Worm (Caenorhabditis elegans) whole organism, late embryonic: ENCODE results near the gene exh-1.

Source experiments
- C38D4.7 ChIP-seq: fragments of 200-800 bp; sonication (Bioruptor generic); optimal IDR thresholded peaks from 2 replicates; lab custom pipeline; 2018; ENCODE audit warnings: mild to moderate bottlenecking, missing genetic modification characterization, moderate library complexity, missing compliant biosample characterization
- F13H6.1 ChIP-seq: sonication (generic microtip); optimal IDR thresholded peaks from 2 replicates; lab custom pipeline; 2016; ENCODE audit warnings: missing genetic modification characterization, missing compliant biosample characterization
- K02D7.2 ChIP-seq: sonication (generic microtip); optimal IDR thresholded peaks from 2 replicates; lab custom pipeline; 2017; ENCODE audit warnings: mild to moderate bottlenecking, missing genetic modification characterization, missing compliant biosample characterization
- K09A11.1 ChIP-seq: sonication (generic microtip); optimal IDR thresholded peaks from 2 replicates; lab custom pipeline; 2017; ENCODE audit warnings: antibody characterized with exemption, mild to moderate bottlenecking, missing genetic modification characterization, missing compliant biosample characterization; ENCODE audit not compliant: insufficient read depth
- ama-1 ChIP-seq: fragments of 150-350 bp; optimal IDR thresholded peaks from 2 replicates; lab custom pipeline; 2014
- ceh-14 ChIP-seq: sonication (generic microtip); optimal IDR thresholded peaks from 2 replicates; lab custom pipeline; 2016; ENCODE audit warnings: missing genotype, missing genetic modification characterization, missing compliant biosample characterization
- ceh-24 ChIP-seq: sonication (generic microtip); optimal IDR thresholded peaks from 2 replicates; lab custom pipeline; 2016; ENCODE audit warnings: mild to moderate bottlenecking, missing genetic modification characterization, missing compliant biosample characterization
- ceh-30 ChIP-seq: fragments of 150-350 bp; optimal IDR thresholded peaks from 2 replicates; lab custom pipeline; 2014; ENCODE audit warnings: missing biosample characterization, missing genetic modification characterization
- ceh-31 ChIP-seq: sonication (generic microtip); optimal IDR thresholded peaks from 2 replicates; lab custom pipeline; 2016; ENCODE audit warnings: missing genetic modification characterization, missing compliant biosample characterization
- ceh-34 ChIP-seq: sonication (generic microtip); optimal IDR thresholded peaks from 2 replicates; lab custom pipeline; 2016; ENCODE audit warnings: mild to moderate bottlenecking, missing genetic modification characterization, missing compliant biosample characterization
- ceh-6 ChIP-seq: fragments of 200-800 bp; sonication (Bioruptor generic); optimal IDR thresholded peaks from 2 replicates; lab custom pipeline; 2018; ENCODE audit warnings: mild to moderate bottlenecking, missing genetic modification characterization, missing compliant biosample characterization
- ceh-9 ChIP-seq: sonication (generic microtip); optimal IDR thresholded peaks from 2 replicates; lab custom pipeline; 2016; ENCODE audit warnings: mild to moderate bottlenecking, missing genetic modification characterization, inconsistent platforms, missing compliant biosample characterization
- che-1 ChIP-seq: sonication (generic microtip); optimal IDR thresholded peaks from 2 replicates; lab custom pipeline; 2016; ENCODE audit warnings: mild to moderate bottlenecking, missing genetic modification characterization, missing compliant biosample characterization
- dve-1 ChIP-seq: sonication (generic microtip); optimal IDR thresholded peaks from 2 replicates; lab custom pipeline; 2017; ENCODE audit warnings: antibody characterized with exemption, mild to moderate bottlenecking, missing genetic modification characterization, missing compliant biosample characterization
- elt-2 ChIP-seq: sonication (generic microtip); optimal IDR thresholded peaks from 2 replicates; lab custom pipeline; 2016; ENCODE audit warnings: missing genetic modification reagents, missing genetic modification characterization, missing compliant biosample characterization
- elt-4 ChIP-seq: sonication (generic microtip); optimal IDR thresholded peaks from 2 replicates; lab custom pipeline; 2016; ENCODE audit warnings: missing genetic modification characterization, missing compliant biosample characterization
- eyg-1 ChIP-seq: sonication (generic microtip); optimal IDR thresholded peaks from 2 replicates; lab custom pipeline; 2016; ENCODE audit warnings: missing genotype, missing genetic modification characterization, missing compliant biosample characterization
- fkh-6 ChIP-seq: sonication (generic microtip); optimal IDR thresholded peaks from 2 replicates; lab custom pipeline; 2016; ENCODE audit warnings: missing genetic modification characterization, missing compliant biosample characterization
- hlh-15 ChIP-seq: sonication (generic microtip); optimal IDR thresholded peaks from 2 replicates; lab custom pipeline; 2016; ENCODE audit warnings: missing genetic modification characterization, missing compliant biosample characterization
- hlh-6 ChIP-seq: sonication (generic microtip); optimal IDR thresholded peaks from 2 replicates; lab custom pipeline; 2016; ENCODE audit warnings: missing genotype, missing genetic modification characterization, missing compliant biosample characterization
- lin-11 ChIP-seq: fragments of 200-800 bp; sonication (Bioruptor generic); optimal IDR thresholded peaks from 2 replicates; lab custom pipeline; 2018; ENCODE audit warnings: mild to moderate bottlenecking, missing genetic modification characterization, missing compliant biosample characterization
- madf-2 ChIP-seq: sonication (generic microtip); optimal IDR thresholded peaks from 2 replicates; lab custom pipeline; 2017; ENCODE audit warnings: missing genetic modification characterization, missing compliant biosample characterization
- mec-3 ChIP-seq: sonication (generic microtip); optimal IDR thresholded peaks from 2 replicates; lab custom pipeline; 2016; ENCODE audit warnings: borderline replicate concordance, missing genetic modification characterization, missing compliant biosample characterization
- nfya-1 ChIP-seq: sonication (generic microtip); optimal IDR thresholded peaks from 2 replicates; lab custom pipeline; 2017; ENCODE audit warnings: missing genetic modification characterization, mild to moderate bottlenecking, missing compliant biosample characterization, antibody characterized with exemption, moderate library complexity
- nhr-11 ChIP-seq: fragments of 150-350 bp; optimal IDR thresholded peaks from 2 replicates; lab custom pipeline; 2014; ENCODE audit warnings: missing biosample characterization, missing genetic modification characterization
- npax-4 ChIP-seq: sonication (generic microtip); optimal IDR thresholded peaks from 2 replicates; lab custom pipeline; 2016; ENCODE audit warnings: missing genetic modification characterization, missing compliant biosample characterization
- odd-2 ChIP-seq: sonication (generic microtip); optimal IDR thresholded peaks from 2 replicates; lab custom pipeline; 2017; ENCODE audit warnings: antibody characterized with exemption, mild to moderate bottlenecking, missing genetic modification characterization, missing compliant biosample characterization
- pag-3 ChIP-seq: sonication (generic microtip); optimal IDR thresholded peaks from 2 replicates; lab custom pipeline; 2016; ENCODE audit warnings: missing compliant biosample characterization, missing genetic modification characterization, borderline replicate concordance
- pax-1 ChIP-seq: fragments of 150-350 bp; optimal IDR thresholded peaks from 2 replicates; lab custom pipeline; 2014; ENCODE audit warnings: missing biosample characterization, missing genetic modification characterization
- pha-2 ChIP-seq: sonication (generic microtip); optimal IDR thresholded peaks from 2 replicates; lab custom pipeline; 2017; ENCODE audit warnings: mild to moderate bottlenecking, missing genetic modification characterization, missing compliant biosample characterization
- pha-4 ChIP-seq: fragments of 150-350 bp; optimal IDR thresholded peaks from 2 replicates; lab custom pipeline; 2018; ENCODE audit warnings: missing biosample characterization, missing genetic modification reagents, missing genetic modification characterization
- pros-1 ChIP-seq: fragments of 150-350 bp; optimal IDR thresholded peaks from 2 replicates; lab custom pipeline; 2014; ENCODE audit warnings: missing biosample characterization, missing genetic modification reagents, missing genetic modification characterization
- tbx-7 ChIP-seq: sonication (generic microtip); optimal IDR thresholded peaks from 2 replicates; lab custom pipeline; 2016; ENCODE audit warnings: missing genotype, missing genetic modification characterization, missing compliant biosample characterization
- unc-3 ChIP-seq, 2 experiments: fragments of 200-800 bp in 1 of 2; sonication (Bioruptor generic) in 1 of 2; sonication (generic microtip) in 1 of 2; conservative IDR thresholded peaks in 1 of 2; optimal IDR thresholded peaks in 1 of 2; 2 replicates each; pipeline versions ENCODE4 v1.3.6 to Lab custom; 2016 to 2022; ENCODE audit warnings: missing compliant biosample characterization in 2 of 2, missing genetic modification characterization in 2 of 2, missing genetic modification reagents in 1 of 2
- unc-42 ChIP-seq: sonication (generic microtip); optimal IDR thresholded peaks from 2 replicates; lab custom pipeline; 2016; ENCODE audit warnings: missing genotype, missing genetic modification characterization, missing compliant biosample characterization
- unc-55 ChIP-seq: sonication (generic microtip); optimal IDR thresholded peaks from 2 replicates; lab custom pipeline; 2017; ENCODE audit warnings: missing biosample characterization, missing genetic modification reagents, missing genetic modification characterization
- unc-86 ChIP-seq: sonication (generic microtip); optimal IDR thresholded peaks from 2 replicates; lab custom pipeline; 2016; ENCODE audit warnings: missing genetic modification characterization, missing compliant biosample characterization
- ztf-16 ChIP-seq: sonication (generic microtip); optimal IDR thresholded peaks from 2 replicates; lab custom pipeline; 2017; ENCODE audit warnings: missing genetic modification characterization, missing compliant biosample characterization

exh-1 gene

DNA sequence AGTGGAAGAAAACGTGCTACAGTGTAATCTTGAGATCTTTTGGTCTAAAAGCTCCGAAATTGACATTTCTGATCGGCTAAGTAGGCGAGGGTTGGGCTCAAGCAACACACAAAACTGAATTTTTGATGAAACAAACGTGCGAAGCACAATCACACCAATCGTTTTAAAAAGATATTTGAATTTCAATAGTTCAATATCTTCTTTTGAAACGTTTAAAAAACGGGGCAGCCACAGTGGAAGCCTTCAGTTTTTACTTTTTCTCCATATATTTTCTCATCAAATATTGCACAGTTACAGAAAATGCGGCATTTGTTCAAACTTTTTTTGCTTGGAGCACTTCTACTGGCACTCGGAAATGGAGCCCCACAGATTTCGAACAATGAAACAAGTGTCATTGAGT lies 9.4 kb downstream of the exh-1 start, which contains the start of gene C36C5.4:
Gene C36C5.4, plus strand, starts transcription at position 301 of the 400 bp plus-strand sequence.
- TF ChIP-seq hlh-15 (no peak), ceh-34 (tag; lab: Kevin White, UChicago) (no peak), odd-2 (tag; lab: Kevin White, UChicago) (no peak), npax-4 (tag; lab: Kevin White, UChicago) (no peak), elt-2 (no peak), pros-1 (no peak)

- TF ChIP-seq ceh-14 (tag; lab: Kevin White, UChicago) (no peak), dve-1 (tag; lab: Kevin White, UChicago) (no peak), unc-86 (tag; lab: Kevin White, UChicago) (no peak), unc-3 (GFP tag; conservative IDR thresholded peaks at IDR 0.05; lab: Robert Waterston, UW) (no peak), unc-3 (tag; optimal IDR thresholded peaks at IDR 0.05; lab: Kevin White, UChicago) (no peak), pros-1 (no peak), nhr-11 (tag; lab: Kevin White, UChicago) (no peak), pha-4 (tag; lab: Kevin White, UChicago) (no peak), ama-1 (lab: Kevin White, UChicago) (no peak), ceh-6 (no peak), ceh-30 (tag; lab: Kevin White, UChicago) (no peak), pax-1 (no peak)
Measured at ce11 chrV:3168650-3169049, 11.8 kb downstream of the exh-1 start, which contains the start of gene C36C5.15. TSS of gene C36C5.15 (minus strand) at chrV:3168750.

DNA sequence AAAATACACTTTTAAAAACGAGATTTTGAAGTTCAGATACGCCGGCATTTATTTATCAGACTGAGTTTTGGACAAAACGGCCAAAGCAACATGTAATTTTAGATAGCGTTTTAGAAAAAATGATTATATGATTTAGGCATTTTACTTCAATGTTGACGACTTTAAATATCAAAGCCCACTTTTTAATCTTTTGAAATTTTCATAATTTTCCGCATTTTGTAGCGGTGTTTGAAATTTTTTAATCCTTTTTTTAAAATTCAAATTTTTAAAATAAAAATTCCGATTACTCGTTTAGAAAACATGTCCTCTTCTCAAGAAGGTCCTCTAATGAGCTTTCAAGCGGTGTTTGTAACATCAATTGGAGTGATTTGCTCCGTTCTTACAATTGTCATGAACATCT lies 13.0 kb downstream of the exh-1 start, which contains the start of gene srbc-6:
Gene srbc-6, plus strand, starts transcription at position 301 of the 400 bp plus-strand sequence.
- no peak for TF ChIP-seq dve-1 (tag; lab: Kevin White, UChicago)
- no peak for TF ChIP-seq hlh-6
- TF ChIP-seq madf-2 (tag; lab: Kevin White, UChicago) = no peak
- no peak for TF ChIP-seq ceh-34 (tag; lab: Kevin White, UChicago)
- no peak for TF ChIP-seq C38D4.7 (GFP tag; lab: Kevin White, UChicago)
- TF ChIP-seq fkh-6 (tag; lab: Kevin White, UChicago) = no peak
- no peak for TF ChIP-seq ceh-6
- no peak for TF ChIP-seq unc-42 (tag; lab: Kevin White, UChicago)
- no peak for TF ChIP-seq odd-2 (tag; lab: Kevin White, UChicago)
- no peak for TF ChIP-seq mec-3 (tag; lab: Kevin White, UChicago)
- no peak for TF ChIP-seq pha-4 (tag; lab: Kevin White, UChicago)
- no peak for TF ChIP-seq ceh-24 (tag; lab: Kevin White, UChicago)
- no peak for TF ChIP-seq unc-55 (GFP tag; lab: Kevin White, UChicago)
- no peak for TF ChIP-seq K09A11.1 (tag; lab: Kevin White, UChicago)
- TF ChIP-seq tbx-7 (tag; lab: Kevin White, UChicago) = no peak
- TF ChIP-seq unc-86 (tag; lab: Kevin White, UChicago) = no peak
- no peak for TF ChIP-seq eyg-1 (tag; lab: Kevin White, UChicago)
- no peak for TF ChIP-seq K02D7.2

- TF ChIP-seq hlh-6 (no peak), ceh-24 (tag; lab: Kevin White, UChicago) (no peak), elt-4 (no peak), ztf-16 (tag; lab: Kevin White, UChicago) (no peak), ceh-30 (tag; lab: Kevin White, UChicago) (no peak), pha-2 (tag; lab: Kevin White, UChicago) (no peak), ceh-31 (no peak), pag-3 (tag; lab: Kevin White, UChicago) (no peak), odd-2 (tag; lab: Kevin White, UChicago) (no peak), che-1 (no peak), lin-11 (tag; lab: Kevin White, UChicago) (no peak), dve-1 (tag; lab: Kevin White, UChicago) (no peak), ceh-6 (no peak), F13H6.1 (no peak), nhr-11 (tag; lab: Kevin White, UChicago) (no peak), ceh-9 (no peak), nfya-1 (no peak), madf-2 (tag; lab: Kevin White, UChicago) (no peak), pros-1 (no peak)
Measured at ce11 chrV:3171625-3172024, 14.7 kb downstream of the exh-1 start.
